Worm (Caenorhabditis elegans) whole organism, L1 larva: ENCODE results near the gene F46G11.4.

ENCODE experiments used
- Y116A8C.19 ChIP-seq: sonication (generic microtip); optimal IDR thresholded peaks from 2 replicates; lab custom pipeline; 2016; ENCODE audit warnings: missing compliant biosample characterization, missing genetic modification characterization, borderline replicate concordance
- ama-1 ChIP-seq: fragments of 150-350 bp; optimal IDR thresholded peaks from 2 replicates; lab custom pipeline; 2014
- ceh-82 ChIP-seq, 3 experiments: fragments of 150-350 bp in 1 of 3; sonication (generic microtip) in 2 of 3; optimal IDR thresholded peaks; 2 replicates each; lab custom pipeline; 2014 to 2017; ENCODE audit warnings: missing biosample characterization in 3 of 3, missing genetic modification characterization in 3 of 3
- egl-27 ChIP-seq, 2 experiments: fragments of 150-350 bp in 1 of 2; sonication (generic microtip); optimal IDR thresholded peaks; 3 replicates each; lab custom pipeline; 2017 to 2018; ENCODE audit warnings: missing biosample characterization in 2 of 2, missing genetic modification characterization in 2 of 2, missing genetic modification reagents in 2 of 2
- isw-1 ChIP-seq: fragments of 200-800 bp; sonication (Bioruptor generic); IDR thresholded peaks from 2 replicates; pipeline ENCODE4 v1.3.6; 2022; ENCODE audit warnings: missing genetic modification characterization, missing compliant biosample characterization
- lin-35 ChIP-seq, 2 experiments: fragments of 150-350 bp; optimal IDR thresholded peaks; 2 replicates each; lab custom pipeline; 2014; ENCODE audit warnings: missing biosample characterization in 2 of 2, missing genetic modification characterization in 2 of 2, missing genetic modification reagents in 2 of 2
- lsy-2 ChIP-seq, 2 experiments: fragments of 150-350 bp; optimal IDR thresholded peaks; 2 replicates each; lab custom pipeline; 2014; ENCODE audit warnings: missing biosample characterization in 2 of 2, missing genetic modification characterization in 2 of 2
- nhr-237 ChIP-seq: fragments of 150-350 bp; optimal IDR thresholded peaks from 2 replicates; lab custom pipeline; 2014; ENCODE audit warnings: missing biosample characterization, missing genetic modification characterization
- nhr-28 ChIP-seq: fragments of 150-350 bp; optimal IDR thresholded peaks from 2 replicates; lab custom pipeline; 2014; ENCODE audit warnings: missing biosample characterization, missing genetic modification characterization
- tbx-2 ChIP-seq: sonication (generic microtip); optimal IDR thresholded peaks from 2 replicates; lab custom pipeline; 2016; ENCODE audit warnings: missing genetic modification characterization, missing compliant biosample characterization
- zag-1 ChIP-seq: fragments of 150-350 bp; optimal IDR thresholded peaks from 2 replicates; lab custom pipeline; 2014; ENCODE audit warnings: missing biosample characterization, missing genetic modification characterization
- zip-4 ChIP-seq: fragments of 200-800 bp; sonication (Bioruptor generic); optimal IDR thresholded peaks from 2 replicates; lab custom pipeline; 2018; ENCODE audit warnings: mild to moderate bottlenecking, missing genetic modification characterization, moderate library complexity, missing compliant biosample characterization
- ztf-11 ChIP-seq, 2 experiments: sonication (generic microtip); optimal IDR thresholded peaks; 2 replicates each; lab custom pipeline; 2016 to 2017; ENCODE audit warnings: missing genetic modification characterization in 2 of 2, missing biosample characterization in 1 of 2, missing compliant biosample characterization in 1 of 2

DNA sequence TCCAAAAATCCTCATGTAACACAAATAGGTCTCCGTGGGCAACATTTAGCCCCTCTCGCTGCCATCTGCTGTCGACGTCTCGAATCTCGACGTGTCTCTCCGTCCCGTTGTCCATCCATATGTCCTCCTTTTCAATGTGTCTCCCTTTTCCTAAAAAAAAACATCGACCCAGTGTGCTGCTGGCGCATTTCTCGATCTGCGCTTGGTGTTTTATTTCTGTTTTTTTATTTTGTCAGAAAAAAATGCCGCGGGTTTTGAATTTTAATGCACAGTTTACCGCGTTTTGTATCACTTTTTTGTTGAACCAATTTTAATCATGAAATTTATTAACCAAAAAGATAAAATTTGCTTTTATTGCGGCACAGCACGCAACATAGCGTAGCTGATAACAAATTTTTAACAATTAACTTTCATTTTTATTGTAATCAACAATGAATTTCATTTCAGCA is 22.8 kb downstream of the F46G11.4 start:
- peak in 1 of 2 experiments; percentile 9 for TF ChIP-seq ztf-11 (tag; optimal IDR thresholded peaks at IDR 0.05; lab: Kevin White, UChicago)
- TF ChIP-seq nhr-28 = no peak
- TF ChIP-seq egl-27 (tag; optimal IDR thresholded peaks at IDR 0.05; lab: Kevin White, UChicago) = no peak
- peak; percentile 38 to 73 for TF ChIP-seq lin-35 (GFP tag; optimal IDR thresholded peaks at IDR 0.05; lab: Kevin White, UChicago)
- TF ChIP-seq lsy-2 (tag; optimal IDR thresholded peaks at IDR 0.05; lab: Kevin White, UChicago) = peak; percentile 57 to 84
- TF ChIP-seq ama-1 (lab: Kevin White, UChicago) = no peak
- no peak for TF ChIP-seq nhr-237 (tag; lab: Kevin White, UChicago)
- TF ChIP-seq Y116A8C.19 = no peak
- TF ChIP-seq zag-1 = no peak
- TF ChIP-seq isw-1 (GFP tag; lab: Robert Waterston, UW) = 0 out of 2 replicates have a peak, but pooled peaks have one; percentile 23
- peak; percentile 63 for TF ChIP-seq tbx-2 (tag; lab: Kevin White, UChicago)
- TF ChIP-seq ceh-82 (tag; optimal IDR thresholded peaks at IDR 0.05; lab: Kevin White, UChicago) = peak in 2 of 3 experiments; percentile 8 to 86
- TF ChIP-seq zip-4 (GFP tag; lab: Kevin White, UChicago) = no peak
